Fruit fly (Drosophila melanogaster) S2 (cell line): ENCODE results near the gene para.

ENCODE experiments used
- CG8478 ChIP-seq: fragments of >200 bp; optimal IDR thresholded peaks from 2 replicates; lab custom pipeline; 2018
- CTCF ChIP-seq, 2 experiments: fragments of >200 bp; optimal IDR thresholded peaks; 2 replicates each; lab custom pipeline; 2018

dm6 chrX:16422466-16423124, 110.3 kb downstream of the para start, which contains the start of gene hang:
- TF ChIP-seq CTCF (optimal IDR thresholded peaks at IDR 0.05; lab: Kevin White, UChicago) (peak in 1 of 2 experiments; percentile 25), CG8478 (no peak)
